Worm (Caenorhabditis elegans) whole organism, early embryonic: ENCODE data around the gene ins-8.

ENCODE experiments used
- B0310.2 ChIP-seq: sonication (generic microtip); optimal IDR thresholded peaks from 2 replicates; lab custom pipeline; 2016; ENCODE audit warnings: mild to moderate bottlenecking, missing genetic modification characterization, missing compliant biosample characterization
- ama-1 ChIP-seq: fragments of 150-350 bp; optimal IDR thresholded peaks from 2 replicates; lab custom pipeline; 2014
- flt-1 ChIP-seq: fragments of 200-800 bp; sonication (Bioruptor generic); IDR thresholded peaks from 2 replicates; pipeline ENCODE4 v1.3.6; 2022; ENCODE audit warnings: missing genetic modification characterization, missing compliant biosample characterization
- pes-1 ChIP-seq: fragments of 200-800 bp; sonication (Bioruptor generic); IDR thresholded peaks from 2 replicates; pipeline ENCODE4 v1.3.6; 2022; ENCODE audit warnings: missing genetic modification reagents, missing genetic modification characterization, missing compliant biosample characterization
- scrt-1 ChIP-seq: fragments of 200-800 bp; sonication (Bioruptor generic); IDR thresholded peaks from 2 replicates; pipeline ENCODE4 v1.3.6; 2022; ENCODE audit warnings: missing genetic modification characterization, missing compliant biosample characterization
- sea-1 ChIP-seq: fragments of 200-800 bp; sonication (Bioruptor generic); conservative IDR thresholded peaks from 2 replicates; pipeline ENCODE4 v1.3.6; 2022; ENCODE audit warnings: missing genetic modification characterization, missing compliant biosample characterization
- tra-4 ChIP-seq: sonication (generic microtip); optimal IDR thresholded peaks from 2 replicates; lab custom pipeline; 2017; ENCODE audit warnings: missing genetic modification characterization, missing compliant biosample characterization

ce11 chrIV:9672434-9672833 lies 8.3 kb downstream of the ins-8 start:
- TF ChIP-seq pes-1 (GFP tag; lab: Robert Waterston, UW) = no peak
- no peak for TF ChIP-seq ama-1
- TF ChIP-seq B0310.2 (tag; lab: Kevin White, UChicago) = no peak
- no peak for TF ChIP-seq tra-4 (tag; lab: Kevin White, UChicago)
- no peak for TF ChIP-seq sea-1 (GFP tag; lab: Robert Waterston, UW)
- no peak for TF ChIP-seq scrt-1 (GFP tag; lab: Robert Waterston, UW)
- TF ChIP-seq flt-1 (GFP tag; lab: Robert Waterston, UW) = no peak
